Fruit fly (Drosophila melanogaster): ENCODE measurements around the gene CG14625.

DNA sequence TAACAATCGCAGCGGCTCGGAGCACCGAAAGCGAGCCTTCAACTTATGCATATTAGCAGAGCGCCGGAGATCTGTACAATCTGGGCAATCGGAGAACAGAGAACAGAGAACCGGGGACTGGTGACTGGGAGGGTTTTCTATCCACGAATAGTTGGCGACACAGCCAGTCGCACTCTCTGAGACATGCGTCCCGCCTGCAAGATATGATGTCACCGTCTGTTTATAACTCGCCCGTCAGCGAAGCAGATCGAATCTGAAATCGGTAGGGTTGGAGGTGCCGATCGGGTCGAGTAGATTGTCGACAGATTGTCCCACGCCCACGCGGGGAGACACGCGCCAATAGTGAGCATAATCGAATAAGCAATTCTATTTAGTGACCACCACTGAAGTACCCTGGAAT lies 42.7 kb downstream of the CG14625 start:
- TF ChIP-seq usp (GFP tag; optimal IDR thresholded peaks at IDR 0.05) = no peak
- no peak for TF ChIP-seq Rel (GFP tag; optimal IDR thresholded peaks at IDR 0.05)
- no peak for TF ChIP-seq Rel (tag; optimal IDR thresholded peaks at IDR 0.05)
- TF ChIP-seq HLH106 (tag; optimal IDR thresholded peaks at IDR 0.05) = no peak

Measured in whole organism, wandering third instar larva.